Worm (Caenorhabditis elegans): ENCODE measurements around the gene F31F7.1.

The F31F7.1 gene

DNA sequence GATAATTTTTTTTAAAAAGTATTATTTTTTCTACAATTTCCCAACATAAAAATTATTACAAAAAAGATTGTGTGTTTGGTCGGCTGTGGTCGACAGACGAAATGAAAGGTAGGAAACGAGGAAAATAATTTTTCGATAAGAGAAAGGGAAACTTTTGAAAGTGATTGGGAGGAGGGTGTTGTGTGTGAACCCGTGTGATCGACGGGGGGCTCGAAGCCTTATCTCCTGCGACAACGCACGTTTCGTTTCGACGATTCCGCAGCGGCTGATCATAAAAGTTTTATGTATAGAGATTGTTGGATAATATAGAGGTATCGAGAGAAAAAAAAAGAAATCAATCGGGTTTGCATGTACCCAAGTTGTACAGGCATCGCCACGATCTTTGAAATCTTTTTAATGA, 33.0 kb upstream of the F31F7.1 start (continued):
- 0 out of 2 replicates have a peak, but pooled peaks have one; percentile 55 for TF ChIP-seq nfyb-1 (GFP tag; IDR thresholded peaks at IDR 0.05)
- no peak for TF ChIP-seq hrde-1 (tag; optimal IDR thresholded peaks at IDR 0.05; ENCODE audit: borderline replicate concordance)
- TF ChIP-seq bed-1 (GFP tag; IDR thresholded peaks at IDR 0.05): no peak
- 0 out of 2 replicates have a peak, but pooled peaks have one; percentile 7 for TF ChIP-seq hmg-1.2 (GFP tag; IDR thresholded peaks at IDR 0.05)
- no peak for TF ChIP-seq tlf-1 (GFP tag; optimal IDR thresholded peaks at IDR 0.05)
- TF ChIP-seq lin-54 (GFP tag; optimal IDR thresholded peaks at IDR 0.05): peak; percentile 17
- TF ChIP-seq lin-40 (tag; optimal IDR thresholded peaks at IDR 0.05): peak; percentile 13
- no peak for TF ChIP-seq C17E4.6 (GFP tag; IDR thresholded peaks at IDR 0.05)

DNA sequence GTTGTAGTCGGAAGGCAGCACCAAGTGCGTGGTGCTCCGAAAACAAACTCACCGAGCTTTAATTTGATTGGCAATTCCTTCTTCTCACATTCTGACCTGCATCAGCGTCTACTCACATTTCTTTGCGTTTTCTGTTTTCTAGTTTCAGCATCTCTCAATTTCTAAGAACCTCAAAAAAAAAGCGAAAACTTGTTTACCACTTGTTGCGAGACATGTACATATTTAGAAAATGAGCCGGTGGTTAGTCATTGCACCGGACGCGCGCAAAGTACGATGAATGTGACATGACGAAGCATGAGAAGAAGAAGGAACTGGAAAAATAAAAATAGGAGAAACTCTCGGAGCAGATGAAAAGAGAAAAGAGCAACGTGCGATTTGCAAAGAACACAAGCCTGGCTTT, 31.6 kb upstream of the F31F7.1 start:
- TF ChIP-seq efl-1 (GFP tag; optimal IDR thresholded peaks at IDR 0.05) (no peak), ztf-25 (GFP tag; IDR thresholded peaks at IDR 0.05) (no peak), nfya-2 (GFP tag; IDR thresholded peaks at IDR 0.05) (no peak), him-1 (tag; optimal IDR thresholded peaks at IDR 0.05) (no peak), rcor-1 (GFP tag; IDR thresholded peaks at IDR 0.05) (no peak), aptf-2 (GFP tag; conservative IDR thresholded peaks at IDR 0.05) (no peak), egrh-3 (GFP tag; IDR thresholded peaks at IDR 0.05) (no peak), bed-1 (GFP tag; IDR thresholded peaks at IDR 0.05) (no peak), snpc-1.1 (tag; optimal IDR thresholded peaks at IDR 0.05; ENCODE audit: insufficient read depth) (no peak), zim-3 (tag; optimal IDR thresholded peaks at IDR 0.05) (no peak), F57C9.4 (tag; optimal IDR thresholded peaks at IDR 0.05) (no peak), ztf-26 (tag; optimal IDR thresholded peaks at IDR 0.05) (no peak), K11D2.4 (GFP tag; IDR thresholded peaks at IDR 0.05) (no peak), xnd-1 (tag; optimal IDR thresholded peaks at IDR 0.05) (no peak)

DNA sequence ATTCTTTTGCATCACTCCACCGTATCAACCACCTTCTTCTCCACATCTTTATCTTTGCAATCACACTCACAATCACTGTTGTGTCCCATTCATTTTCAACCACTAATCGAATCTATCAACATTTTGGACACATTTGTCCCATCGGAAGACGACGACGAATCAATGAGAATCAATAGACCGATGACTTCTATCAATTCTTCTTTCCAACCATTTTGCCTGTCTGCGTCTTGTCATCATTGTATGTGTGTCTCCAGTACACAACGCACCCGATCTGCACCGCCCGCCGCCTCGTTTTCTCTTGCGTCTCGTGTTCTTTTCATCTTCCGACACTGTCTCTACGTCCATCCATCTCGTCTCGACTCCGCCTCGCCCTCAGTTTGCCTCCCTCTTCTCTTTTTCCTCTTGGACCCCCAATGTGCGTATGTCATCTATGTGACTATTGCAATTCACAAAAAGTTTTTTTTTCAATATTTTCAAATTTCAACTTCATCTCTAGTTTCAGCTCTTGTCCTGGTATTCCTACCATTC, 29.7 kb upstream of the F31F7.1 start, which contains the start of gene dmd-7:
TSS of gene dmd-7 (plus strand) at position 478 of the 528 bp plus-strand sequence.
- TF ChIP-seq F57A8.1 (GFP tag; optimal IDR thresholded peaks at IDR 0.05) (no peak), aptf-2 (GFP tag; conservative IDR thresholded peaks at IDR 0.05) (no peak), snpc-3.4 (tag; optimal IDR thresholded peaks at IDR 0.05) (no peak), T26A5.8 (tag; optimal IDR thresholded peaks at IDR 0.05) (no peak), D2030.7 (GFP tag; IDR thresholded peaks at IDR 0.05) (no peak), nhr-120 (GFP tag; IDR thresholded peaks at IDR 0.05) (no peak), ceh-91 (GFP tag; IDR thresholded peaks at IDR 0.05) (no peak), zfh-2 (GFP tag; conservative IDR thresholded peaks at IDR 0.05) (peak; percentile 92), akir-1 (GFP tag; optimal IDR thresholded peaks at IDR 0.05) (no peak), B0336.3 (GFP tag; IDR thresholded peaks at IDR 0.05) (peak; percentile 58; the same call in 1 of the 2 replicates), tbx-9 (tag; optimal IDR thresholded peaks at IDR 0.05; ENCODE audit: borderline replicate concordance) (no peak), ztf-3 (GFP tag; optimal IDR thresholded peaks at IDR 0.05) (no peak), sea-2 (GFP tag; IDR thresholded peaks at IDR 0.05) (no peak), madf-10 (tag; optimal IDR thresholded peaks at IDR 0.05) (peak; percentile 83), mcd-1 (GFP tag; IDR thresholded peaks at IDR 0.05) (no peak), Y56A3A.18 (GFP tag; IDR thresholded peaks at IDR 0.05) (no peak), dpff-1 (tag; optimal IDR thresholded peaks at IDR 0.05) (no peak), fkh-3 (tag; optimal IDR thresholded peaks at IDR 0.05) (no peak), F52B5.7 (tag; optimal IDR thresholded peaks at IDR 0.05) (no peak), nhr-27 (tag; optimal IDR thresholded peaks at IDR 0.05) (no peak), lsl-1 (GFP tag; optimal IDR thresholded peaks at IDR 0.05) (no peak), ztf-18 (tag; optimal IDR thresholded peaks at IDR 0.05) (peak; percentile 8), unc-130 (GFP tag; optimal IDR thresholded peaks at IDR 0.05) (no peak), F10E7.11 (tag; optimal IDR thresholded peaks at IDR 0.05) (no peak), mel-28 (tag; optimal IDR thresholded peaks at IDR 0.05; ENCODE audit: borderline replicate concordance) (no peak), ceh-100 (GFP tag; IDR thresholded peaks at IDR 0.05) (no peak), attf-3 (GFP tag; conservative IDR thresholded peaks at IDR 0.05) (no peak)

Data from whole organism, young adult.